Worm (Caenorhabditis elegans) whole organism, L2 larva: ENCODE results near the gene srt-63.

Experiments used
- F13H6.1 ChIP-seq: sonication (generic microtip); optimal IDR thresholded peaks from 2 replicates; lab custom pipeline; 2016; ENCODE audit warnings: missing genetic modification characterization, missing compliant biosample characterization
- aly-2 ChIP-seq: fragments of 150-350 bp; optimal IDR thresholded peaks from 2 replicates; lab custom pipeline; 2014; ENCODE audit warnings: missing biosample characterization, missing genetic modification characterization
- ama-1 ChIP-seq: fragments of 150-350 bp; optimal IDR thresholded peaks from 2 replicates; lab custom pipeline; 2018; ENCODE audit warnings: inconsistent platforms
- egl-27 ChIP-seq: sonication (generic microtip); optimal IDR thresholded peaks from 3 replicates; lab custom pipeline; 2017; ENCODE audit warnings: missing biosample characterization, missing genetic modification reagents, missing genetic modification characterization
- gmeb-1 ChIP-seq: fragments of 150-350 bp; optimal IDR thresholded peaks from 2 replicates; lab custom pipeline; 2014; ENCODE audit warnings: missing biosample characterization, missing genetic modification characterization
- lin-13 ChIP-seq: fragments of 150-350 bp; optimal IDR thresholded peaks from 2 replicates; lab custom pipeline; 2014; ENCODE audit warnings: missing biosample characterization, missing genetic modification reagents, missing genetic modification characterization
- lsy-2 ChIP-seq, 2 experiments: fragments of 150-350 bp in 1 of 2; sonication (generic microtip) in 1 of 2; optimal IDR thresholded peaks; 2 replicates each; lab custom pipeline; 2014 to 2017; ENCODE audit warnings: missing biosample characterization in 2 of 2, missing genetic modification characterization in 2 of 2
- mbf-1 ChIP-seq: sonication (generic microtip); optimal IDR thresholded peaks from 2 replicates; lab custom pipeline; 2017; ENCODE audit warnings: missing biosample characterization, missing genetic modification characterization
- nhr-77 ChIP-seq: fragments of 150-350 bp; optimal IDR thresholded peaks from 2 replicates; lab custom pipeline; 2014; ENCODE audit warnings: missing biosample characterization, missing genetic modification characterization
- skn-1 ChIP-seq: sonication (generic microtip); optimal IDR thresholded peaks from 2 replicates; lab custom pipeline; 2017; ENCODE audit warnings: missing biosample characterization, missing genetic modification characterization
- snpc-4 ChIP-seq: fragments of 150-350 bp; optimal IDR thresholded peaks from 2 replicates; lab custom pipeline; 2014; ENCODE audit warnings: missing biosample characterization, missing genetic modification characterization
- unc-39 ChIP-seq: fragments of 150-350 bp; optimal IDR thresholded peaks from 2 replicates; lab custom pipeline; 2014; ENCODE audit warnings: missing biosample characterization, missing genetic modification characterization
- unc-55 ChIP-seq: fragments of 150-350 bp; sonication (generic microtip); optimal IDR thresholded peaks from 3 replicates; lab custom pipeline; 2014; ENCODE audit warnings: missing biosample characterization, missing genetic modification reagents, missing genetic modification characterization

DNA sequence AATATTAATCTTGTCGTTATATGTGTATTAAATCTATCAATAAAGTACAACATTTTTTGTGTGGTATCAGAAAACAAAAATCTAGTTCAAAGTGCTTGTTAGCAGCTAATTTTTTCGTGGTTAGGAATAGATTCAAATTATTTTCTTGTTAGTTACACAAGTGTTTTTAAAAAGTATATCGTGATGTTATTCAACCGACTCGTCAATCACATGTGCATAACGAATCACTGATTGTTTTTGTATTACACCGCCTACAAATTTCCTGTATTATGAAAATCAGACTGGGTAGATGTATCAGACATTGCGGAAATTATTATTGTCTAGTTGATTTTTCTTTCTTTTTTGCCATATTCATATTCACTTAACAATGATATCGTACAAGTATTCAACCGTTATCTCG is 27.0 kb upstream of the srt-63 start, which contains the start of gene str-64:
- TF ChIP-seq lsy-2 (tag; optimal IDR thresholded peaks at IDR 0.05; lab: Kevin White, UChicago), result no peak
- TF ChIP-seq mbf-1, result no peak
- no peak for TF ChIP-seq ama-1
- no peak for TF ChIP-seq aly-2
- TF ChIP-seq lin-13 (GFP tag; lab: Kevin White, UChicago), result no peak
- no peak for TF ChIP-seq skn-1 (tag; lab: Kevin White, UChicago)
- no peak for TF ChIP-seq unc-55 (GFP tag; lab: Kevin White, UChicago)
- no peak for TF ChIP-seq nhr-77
- no peak for TF ChIP-seq unc-39 (tag; lab: Kevin White, UChicago)
- no peak for TF ChIP-seq egl-27 (tag; lab: Kevin White, UChicago)
- no peak for TF ChIP-seq snpc-4 (tag; lab: Kevin White, UChicago)
- no peak for TF ChIP-seq F13H6.1
- no peak for TF ChIP-seq gmeb-1 (tag; lab: Kevin White, UChicago)
